Worm (Caenorhabditis elegans) whole organism, mixed stage, embryonic: Measurements from ENCODE around the gene F40E12.1.

Experiments
- bed-3 ChIP-seq: fragments of 200-800 bp; sonication (Bioruptor generic); optimal IDR thresholded peaks from 3 replicates; lab custom pipeline; 2018; ENCODE audit warnings: mild to moderate bottlenecking, missing genetic modification characterization, moderate library complexity, missing compliant biosample characterization
- blmp-1 ChIP-seq: fragments of 150-350 bp; optimal IDR thresholded peaks from 2 replicates; lab custom pipeline; 2014; ENCODE audit warnings: missing biosample characterization, missing genetic modification characterization
- ceh-39 ChIP-seq: fragments of 150-350 bp; optimal IDR thresholded peaks from 2 replicates; lab custom pipeline; 2014; ENCODE audit warnings: missing biosample characterization, missing genetic modification characterization
- ceh-43 ChIP-seq: fragments of 200-800 bp; sonication (Bioruptor generic); optimal IDR thresholded peaks from 2 replicates; lab custom pipeline; 2018; ENCODE audit warnings: mild to moderate bottlenecking, missing genetic modification characterization, moderate library complexity, missing compliant biosample characterization
- ceh-83 ChIP-seq: fragments of 200-800 bp; sonication (Bioruptor generic); optimal IDR thresholded peaks from 2 replicates; lab custom pipeline; 2018; ENCODE audit warnings: mild to moderate bottlenecking, missing genetic modification characterization, missing compliant biosample characterization
- ces-1 ChIP-seq: fragments of 150-350 bp; optimal IDR thresholded peaks from 2 replicates; lab custom pipeline; 2014; ENCODE audit warnings: missing biosample characterization, missing genetic modification reagents, missing genetic modification characterization
- cnd-1 ChIP-seq: fragments of 200-800 bp; sonication (Bioruptor generic); optimal IDR thresholded peaks from 2 replicates; lab custom pipeline; 2018; ENCODE audit warnings: mild to moderate bottlenecking, missing genetic modification characterization, missing compliant biosample characterization
- drap-1 ChIP-seq: fragments of 200-800 bp; sonication (Bioruptor generic); optimal IDR thresholded peaks from 3 replicates; lab custom pipeline; 2018; ENCODE audit warnings: mild to moderate bottlenecking, missing genetic modification characterization, missing compliant biosample characterization
- elt-1 ChIP-seq: sonication (generic microtip); optimal IDR thresholded peaks from 2 replicates; lab custom pipeline; 2017; ENCODE audit warnings: missing genetic modification characterization, mild to moderate bottlenecking, missing compliant biosample characterization, antibody characterized with exemption, moderate library complexity, borderline replicate concordance; ENCODE audit not compliant: insufficient read depth
- elt-3 ChIP-seq: fragments of 150-350 bp; optimal IDR thresholded peaks from 2 replicates; lab custom pipeline; 2014; ENCODE audit warnings: missing biosample characterization, missing genetic modification characterization
- flh-1 ChIP-seq: fragments of 200-800 bp; sonication (Bioruptor generic); optimal IDR thresholded peaks from 2 replicates; lab custom pipeline; 2018; ENCODE audit warnings: mild to moderate bottlenecking, missing genetic modification characterization, moderate library complexity, missing compliant biosample characterization
- ham-2 ChIP-seq: fragments of 200-800 bp; sonication (Bioruptor generic); optimal IDR thresholded peaks from 2 replicates; lab custom pipeline; 2018; ENCODE audit warnings: mild to moderate bottlenecking, missing genetic modification characterization, missing compliant biosample characterization
- hlh-1 ChIP-seq: fragments of 150-350 bp; optimal IDR thresholded peaks from 2 replicates; lab custom pipeline; 2014; ENCODE audit warnings: missing biosample characterization, missing genetic modification reagents, missing genetic modification characterization
- lin-13 ChIP-seq: fragments of 150-350 bp; optimal IDR thresholded peaks from 2 replicates; lab custom pipeline; 2014; ENCODE audit warnings: missing biosample characterization, missing genetic modification characterization
- lin-32 ChIP-seq: fragments of 200-800 bp; sonication (Bioruptor generic); optimal IDR thresholded peaks from 2 replicates; lab custom pipeline; 2018; ENCODE audit warnings: mild to moderate bottlenecking, missing genetic modification characterization, missing compliant biosample characterization
- mep-1 ChIP-seq: fragments of 150-350 bp; optimal IDR thresholded peaks from 2 replicates; lab custom pipeline; 2017; ENCODE audit warnings: missing biosample characterization, missing genetic modification reagents, missing genetic modification characterization, inconsistent platforms
- mls-2 ChIP-seq: sonication (generic microtip); optimal IDR thresholded peaks from 2 replicates; lab custom pipeline; 2016; ENCODE audit warnings: mild to moderate bottlenecking, missing genetic modification characterization, moderate library complexity, missing compliant biosample characterization
- nhr-2 ChIP-seq: fragments of 150-350 bp; optimal IDR thresholded peaks from 2 replicates; lab custom pipeline; 2014; ENCODE audit warnings: missing biosample characterization, missing genetic modification characterization
- nhr-237 ChIP-seq: fragments of 150-350 bp; optimal IDR thresholded peaks from 2 replicates; lab custom pipeline; 2014; ENCODE audit warnings: missing biosample characterization, missing genetic modification characterization
- nhr-28 ChIP-seq: fragments of 150-350 bp; optimal IDR thresholded peaks from 2 replicates; lab custom pipeline; 2014; ENCODE audit warnings: missing biosample characterization, missing genetic modification characterization
- nhr-76 ChIP-seq: sonication (generic microtip); optimal IDR thresholded peaks from 2 replicates; lab custom pipeline; 2017; ENCODE audit warnings: missing biosample characterization, missing genetic modification characterization
- pha-4 ChIP-seq: fragments of 150-350 bp; optimal IDR thresholded peaks from 2 replicates; lab custom pipeline; 2018; ENCODE audit warnings: missing biosample characterization, missing genetic modification reagents, missing genetic modification characterization
- snpc-4 ChIP-seq: fragments of 150-350 bp; optimal IDR thresholded peaks from 2 replicates; lab custom pipeline; 2014; ENCODE audit warnings: missing biosample characterization, missing genetic modification characterization
- sptf-1 ChIP-seq: sonication (generic microtip); optimal IDR thresholded peaks from 2 replicates; lab custom pipeline; 2017; ENCODE audit warnings: mild to moderate bottlenecking, missing genetic modification characterization, moderate library complexity, missing compliant biosample characterization
- tbx-8 ChIP-seq: fragments of 200-800 bp; sonication (Bioruptor generic); optimal IDR thresholded peaks from 2 replicates; lab custom pipeline; 2018; ENCODE audit warnings: mild to moderate bottlenecking, missing genetic modification characterization, moderate library complexity, missing compliant biosample characterization
- unc-120 ChIP-seq: sonication (generic microtip); optimal IDR thresholded peaks from 2 replicates; lab custom pipeline; 2017; ENCODE audit warnings: missing genetic modification characterization, missing compliant biosample characterization; ENCODE audit not compliant: poor library complexity, severe bottlenecking
- unc-39 ChIP-seq: fragments of 150-350 bp; optimal IDR thresholded peaks from 2 replicates; lab custom pipeline; 2014; ENCODE audit warnings: missing biosample characterization, missing genetic modification characterization
- unc-62 ChIP-seq: fragments of 150-350 bp; optimal IDR thresholded peaks from 2 replicates; lab custom pipeline; 2014; ENCODE audit warnings: missing biosample characterization, missing genetic modification reagents, missing genetic modification characterization
- zip-8 ChIP-seq: fragments of 150-350 bp; optimal IDR thresholded peaks from 2 replicates; lab custom pipeline; 2014; ENCODE audit warnings: missing biosample characterization, missing genetic modification characterization
- ztf-11 ChIP-seq: fragments of 150-350 bp; optimal IDR thresholded peaks from 2 replicates; lab custom pipeline; 2014; ENCODE audit warnings: missing biosample characterization, missing genetic modification characterization

Gene F40E12.1

ce11 chrII:3604578-3604977 is 13.0 kb upstream of the F40E12.1 start:
- no peak for TF ChIP-seq zip-8 (tag; lab: Kevin White, UChicago)
- no peak for TF ChIP-seq nhr-2 (tag; lab: Kevin White, UChicago)
- TF ChIP-seq blmp-1, result no peak
- no peak for TF ChIP-seq bed-3
- TF ChIP-seq pha-4, result no peak
- TF ChIP-seq mls-2, result no peak
- TF ChIP-seq ztf-11 (tag; lab: Kevin White, UChicago), result no peak
- no peak for TF ChIP-seq unc-120 (tag; lab: Kevin White, UChicago)
- no peak for TF ChIP-seq elt-1
- no peak for TF ChIP-seq tbx-8 (GFP tag; lab: Kevin White, UChicago)
- TF ChIP-seq lin-32 (GFP tag; lab: Kevin White, UChicago), result no peak
- TF ChIP-seq nhr-237 (tag; lab: Kevin White, UChicago), result no peak

ce11 chrII:3609764-3610163 is 7.8 kb upstream of the F40E12.1 start, which contains the start of gene Y49F6A.5:
Y49F6A.5 (minus strand) TSS chrII:3609864.
- TF ChIP-seq ztf-11 (tag; lab: Kevin White, UChicago) (no peak), elt-3 (tag; lab: Kevin White, UChicago) (no peak), hlh-1 (tag; lab: Kevin White, UChicago) (no peak), blmp-1 (no peak), nhr-76 (tag; lab: Kevin White, UChicago) (no peak), lin-13 (tag; lab: Kevin White, UChicago) (no peak), bed-3 (no peak), nhr-2 (tag; lab: Kevin White, UChicago) (no peak), ceh-83 (no peak)

- TF ChIP-seq ceh-43 (GFP tag; lab: Kevin White, UChicago) (no peak), hlh-1 (tag; lab: Kevin White, UChicago) (no peak), sptf-1 (tag; lab: Kevin White, UChicago) (peak; percentile 31), ceh-39 (tag; lab: Kevin White, UChicago) (no peak)
These were observed 997 bp upstream of the F40E12.1 start for ce11 chrII:3616615-3617014.

- TF ChIP-seq ceh-39 (tag; lab: Kevin White, UChicago) (no peak), lin-13 (tag; lab: Kevin White, UChicago) (no peak), mep-1 (peak; percentile 17), ceh-43 (GFP tag; lab: Kevin White, UChicago) (no peak), blmp-1 (no peak), nhr-28 (no peak), elt-1 (no peak), tbx-8 (GFP tag; lab: Kevin White, UChicago) (no peak)
These were observed 3.2 kb downstream of the F40E12.1 start for ce11 chrII:3620862-3621261.

- no peak for TF ChIP-seq drap-1 (GFP tag; lab: Kevin White, UChicago)
- no peak for TF ChIP-seq unc-62 (GFP tag; lab: Kevin White, UChicago)
- TF ChIP-seq bed-3, result no peak
- no peak for TF ChIP-seq nhr-76 (tag; lab: Kevin White, UChicago)
- no peak for TF ChIP-seq lin-32 (GFP tag; lab: Kevin White, UChicago)
- TF ChIP-seq unc-39 (tag; lab: Kevin White, UChicago), result no peak
- TF ChIP-seq flh-1, result no peak
- TF ChIP-seq snpc-4, result no peak
- no peak for TF ChIP-seq nhr-2 (tag; lab: Kevin White, UChicago)
- TF ChIP-seq zip-8 (tag; lab: Kevin White, UChicago), result no peak
- TF ChIP-seq ceh-43 (GFP tag; lab: Kevin White, UChicago), result no peak
- no peak for TF ChIP-seq ces-1 (GFP tag; lab: Kevin White, UChicago)
- TF ChIP-seq nhr-237 (tag; lab: Kevin White, UChicago), result no peak
- TF ChIP-seq ceh-39 (tag; lab: Kevin White, UChicago), result no peak
These were observed 4.4 kb downstream of the F40E12.1 start, which contains the start of gene M151.7 for ce11 chrII:3622014-3622413. M151.7 (plus strand) TSS chrII:3622314.

ce11 chrII:3626872-3627271 is 9.3 kb downstream of the F40E12.1 start, which contains the start of gene M151.3:
M151.3 (plus strand) TSS chrII:3627172.
- TF ChIP-seq ceh-83 (no peak), mls-2 (no peak), nhr-76 (tag; lab: Kevin White, UChicago) (no peak), lin-13 (tag; lab: Kevin White, UChicago) (no peak), ham-2 (no peak), ces-1 (GFP tag; lab: Kevin White, UChicago) (no peak), cnd-1 (tag; lab: Kevin White, UChicago) (no peak), pha-4 (no peak), elt-1 (no peak), bed-3 (no peak), flh-1 (no peak), hlh-1 (tag; lab: Kevin White, UChicago) (no peak), unc-120 (tag; lab: Kevin White, UChicago) (no peak), lin-32 (GFP tag; lab: Kevin White, UChicago) (no peak)
- TF ChIP-seq, all 35 proteins: peak for 0
